Worm (Caenorhabditis elegans): ENCODE data around the gene R02C2.7.

DNA sequence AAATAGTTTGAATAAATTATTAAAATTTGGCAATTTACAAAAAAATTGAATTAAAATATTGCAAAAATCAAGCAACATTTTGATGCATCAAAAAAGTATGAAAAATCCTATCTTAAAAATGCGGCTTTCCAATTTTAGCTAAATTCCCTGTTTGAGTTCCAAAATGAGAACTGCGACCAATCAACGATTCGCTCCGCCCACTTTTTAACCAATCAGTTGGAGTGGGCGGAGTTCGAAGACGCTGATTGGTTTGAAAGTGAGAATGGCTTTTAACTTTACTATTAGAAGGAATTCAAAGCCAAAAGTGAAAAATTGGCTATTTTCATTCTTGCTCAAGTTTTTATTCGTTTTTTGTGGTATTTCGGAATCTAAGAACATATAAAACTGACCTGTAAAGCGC lies 5.2 kb upstream of the R02C2.7 start:
- TF ChIP-seq med-1 (GFP tag; optimal IDR thresholded peaks at IDR 0.05; ENCODE audit: insufficient read depth) (no peak), flt-1 (GFP tag; IDR thresholded peaks at IDR 0.05) (no peak)
